Worm (Caenorhabditis elegans): ENCODE results near the gene F25D1.3.

Gene F25D1.3

ce11 chrV:10528500-10528899 lies at the start of gene F25D1.3:
TSS of gene F25D1.3 (plus strand) at chrV:10528724.
- TF ChIP-seq pes-1 (GFP tag; IDR thresholded peaks at IDR 0.05), result no peak
- TF ChIP-seq B0310.2 (tag; optimal IDR thresholded peaks at IDR 0.05), result no peak
- TF ChIP-seq ama-1 (optimal IDR thresholded peaks at IDR 0.05), result no peak
- no peak for TF ChIP-seq hmbx-1 (tag; optimal IDR thresholded peaks at IDR 0.05)
- no peak for TF ChIP-seq sea-1 (GFP tag; conservative IDR thresholded peaks at IDR 0.05)
- no peak for TF ChIP-seq tra-4 (tag; optimal IDR thresholded peaks at IDR 0.05)
- TF ChIP-seq hnd-1 (tag; optimal IDR thresholded peaks at IDR 0.05), result no peak
- TF ChIP-seq ceh-13 (GFP tag; optimal IDR thresholded peaks at IDR 0.05), result no peak
- TF ChIP-seq scrt-1 (GFP tag; IDR thresholded peaks at IDR 0.05), result no peak
- TF ChIP-seq flt-1 (GFP tag; IDR thresholded peaks at IDR 0.05), result no peak
- TF ChIP-seq F13C5.2 (tag; optimal IDR thresholded peaks at IDR 0.05), result no peak
- TF ChIP-seq ets-7 (tag; optimal IDR thresholded peaks at IDR 0.05), result no peak
- no peak for TF ChIP-seq hmg-4 (GFP tag; optimal IDR thresholded peaks at IDR 0.05)
- TF ChIP-seq aly-1 (tag; optimal IDR thresholded peaks at IDR 0.05), result no peak
- no peak for TF ChIP-seq tbx-11 (GFP tag; IDR thresholded peaks at IDR 0.05)
- TF ChIP-seq ceh-36 (tag; optimal IDR thresholded peaks at IDR 0.05), result no peak
- TF ChIP-seq tbx-37 (GFP tag; conservative IDR thresholded peaks at IDR 0.05), result no peak

- no peak for TF ChIP-seq B0310.2 (tag; optimal IDR thresholded peaks at IDR 0.05)
- TF ChIP-seq ets-7 (tag; optimal IDR thresholded peaks at IDR 0.05), result no peak
- no peak for TF ChIP-seq tbx-37 (GFP tag; conservative IDR thresholded peaks at IDR 0.05)
- TF ChIP-seq ceh-13 (GFP tag; optimal IDR thresholded peaks at IDR 0.05), result no peak
- no peak for TF ChIP-seq tbx-11 (GFP tag; IDR thresholded peaks at IDR 0.05)
- TF ChIP-seq sea-1 (GFP tag; conservative IDR thresholded peaks at IDR 0.05), result no peak
- TF ChIP-seq tra-4 (tag; optimal IDR thresholded peaks at IDR 0.05), result no peak
- TF ChIP-seq scrt-1 (GFP tag; IDR thresholded peaks at IDR 0.05), result no peak
- no peak for TF ChIP-seq F13C5.2 (tag; optimal IDR thresholded peaks at IDR 0.05)
- TF ChIP-seq hmbx-1 (tag; optimal IDR thresholded peaks at IDR 0.05), result no peak
- no peak for TF ChIP-seq pes-1 (GFP tag; IDR thresholded peaks at IDR 0.05)
- TF ChIP-seq ama-1 (optimal IDR thresholded peaks at IDR 0.05), result no peak
- TF ChIP-seq aly-1 (tag; optimal IDR thresholded peaks at IDR 0.05), result no peak
Measured at ce11 chrV:10483995-10484394, 44.5 kb upstream of the F25D1.3 start.

- TF ChIP-seq hmbx-1 (tag; optimal IDR thresholded peaks at IDR 0.05), result no peak
- no peak for TF ChIP-seq scrt-1 (GFP tag; IDR thresholded peaks at IDR 0.05)
- no peak for TF ChIP-seq ama-1 (optimal IDR thresholded peaks at IDR 0.05)
- no peak for TF ChIP-seq ceh-13 (GFP tag; optimal IDR thresholded peaks at IDR 0.05)
- TF ChIP-seq tbx-37 (GFP tag; conservative IDR thresholded peaks at IDR 0.05), result no peak
- no peak for TF ChIP-seq tra-4 (tag; optimal IDR thresholded peaks at IDR 0.05)
- TF ChIP-seq ceh-36 (tag; optimal IDR thresholded peaks at IDR 0.05), result no peak
- TF ChIP-seq flt-1 (GFP tag; IDR thresholded peaks at IDR 0.05), result no peak
- no peak for TF ChIP-seq tbx-11 (GFP tag; IDR thresholded peaks at IDR 0.05)
- TF ChIP-seq aly-1 (tag; optimal IDR thresholded peaks at IDR 0.05), result no peak
- TF ChIP-seq B0310.2 (tag; optimal IDR thresholded peaks at IDR 0.05), result no peak
- no peak for TF ChIP-seq hnd-1 (tag; optimal IDR thresholded peaks at IDR 0.05)
- TF ChIP-seq ets-7 (tag; optimal IDR thresholded peaks at IDR 0.05), result no peak
- no peak for TF ChIP-seq pes-1 (GFP tag; IDR thresholded peaks at IDR 0.05)
- no peak for TF ChIP-seq hmg-4 (GFP tag; optimal IDR thresholded peaks at IDR 0.05)
- no peak for TF ChIP-seq F13C5.2 (tag; optimal IDR thresholded peaks at IDR 0.05)
- no peak for TF ChIP-seq sea-1 (GFP tag; conservative IDR thresholded peaks at IDR 0.05)
Measured at ce11 chrV:10484640-10485039, 43.9 kb upstream of the F25D1.3 start, which contains the start of gene Y32F6B.1. TSS of gene Y32F6B.1 (minus strand) at chrV:10484740.

ce11 chrV:10485389-10485788 lies 43.1 kb upstream of the F25D1.3 start:
- TF ChIP-seq B0310.2 (tag; optimal IDR thresholded peaks at IDR 0.05) (no peak), hmg-4 (GFP tag; optimal IDR thresholded peaks at IDR 0.05) (no peak), flt-1 (GFP tag; IDR thresholded peaks at IDR 0.05) (no peak), tra-4 (tag; optimal IDR thresholded peaks at IDR 0.05) (no peak), scrt-1 (GFP tag; IDR thresholded peaks at IDR 0.05) (no peak), pes-1 (GFP tag; IDR thresholded peaks at IDR 0.05) (no peak), hnd-1 (tag; optimal IDR thresholded peaks at IDR 0.05) (no peak), ceh-13 (GFP tag; optimal IDR thresholded peaks at IDR 0.05) (no peak), F13C5.2 (tag; optimal IDR thresholded peaks at IDR 0.05) (no peak), tbx-11 (GFP tag; IDR thresholded peaks at IDR 0.05) (no peak), hmbx-1 (tag; optimal IDR thresholded peaks at IDR 0.05) (no peak), ama-1 (optimal IDR thresholded peaks at IDR 0.05) (no peak), ets-7 (tag; optimal IDR thresholded peaks at IDR 0.05) (no peak), tbx-37 (GFP tag; conservative IDR thresholded peaks at IDR 0.05) (no peak), sea-1 (GFP tag; conservative IDR thresholded peaks at IDR 0.05) (no peak), ceh-36 (tag; optimal IDR thresholded peaks at IDR 0.05) (no peak)

- TF ChIP-seq scrt-1 (GFP tag; IDR thresholded peaks at IDR 0.05) (no peak), pes-1 (GFP tag; IDR thresholded peaks at IDR 0.05) (no peak), ets-7 (tag; optimal IDR thresholded peaks at IDR 0.05) (no peak), tbx-37 (GFP tag; conservative IDR thresholded peaks at IDR 0.05) (no peak), tbx-11 (GFP tag; IDR thresholded peaks at IDR 0.05) (no peak), flt-1 (GFP tag; IDR thresholded peaks at IDR 0.05) (no peak), aly-1 (tag; optimal IDR thresholded peaks at IDR 0.05) (no peak), sea-1 (GFP tag; conservative IDR thresholded peaks at IDR 0.05) (no peak), tra-4 (tag; optimal IDR thresholded peaks at IDR 0.05) (no peak), ceh-13 (GFP tag; optimal IDR thresholded peaks at IDR 0.05) (no peak), hmbx-1 (tag; optimal IDR thresholded peaks at IDR 0.05) (no peak), ceh-36 (tag; optimal IDR thresholded peaks at IDR 0.05) (no peak), hmg-4 (GFP tag; optimal IDR thresholded peaks at IDR 0.05) (no peak), ama-1 (optimal IDR thresholded peaks at IDR 0.05) (no peak), hnd-1 (tag; optimal IDR thresholded peaks at IDR 0.05) (no peak)
Measured at ce11 chrV:10489998-10490397, 38.5 kb upstream of the F25D1.3 start, which contains the start of gene ncx-5. TSS of gene ncx-5 (minus strand) at chrV:10490098.

- TF ChIP-seq hnd-1 (tag; optimal IDR thresholded peaks at IDR 0.05), result no peak
- no peak for TF ChIP-seq ets-7 (tag; optimal IDR thresholded peaks at IDR 0.05)
- no peak for TF ChIP-seq hmbx-1 (tag; optimal IDR thresholded peaks at IDR 0.05)
- no peak for TF ChIP-seq hmg-4 (GFP tag; optimal IDR thresholded peaks at IDR 0.05)
- no peak for TF ChIP-seq aly-1 (tag; optimal IDR thresholded peaks at IDR 0.05)
Measured at ce11 chrV:10491443-10491842, 37.1 kb upstream of the F25D1.3 start, which contains the start of gene aqp-5. TSS of gene aqp-5 (plus strand) at chrV:10491743.

- TF ChIP-seq tbx-11 (GFP tag; IDR thresholded peaks at IDR 0.05) (no peak), ets-7 (tag; optimal IDR thresholded peaks at IDR 0.05) (no peak), B0310.2 (tag; optimal IDR thresholded peaks at IDR 0.05) (no peak), ama-1 (optimal IDR thresholded peaks at IDR 0.05) (no peak), flt-1 (GFP tag; IDR thresholded peaks at IDR 0.05) (no peak), scrt-1 (GFP tag; IDR thresholded peaks at IDR 0.05) (no peak), aly-1 (tag; optimal IDR thresholded peaks at IDR 0.05) (no peak), F13C5.2 (tag; optimal IDR thresholded peaks at IDR 0.05) (no peak), sea-1 (GFP tag; conservative IDR thresholded peaks at IDR 0.05) (no peak), ceh-13 (GFP tag; optimal IDR thresholded peaks at IDR 0.05) (no peak), hmbx-1 (tag; optimal IDR thresholded peaks at IDR 0.05) (no peak), pes-1 (GFP tag; IDR thresholded peaks at IDR 0.05) (no peak), ceh-36 (tag; optimal IDR thresholded peaks at IDR 0.05) (no peak)
Measured at ce11 chrV:10493150-10493549, 35.4 kb upstream of the F25D1.3 start, which contains the start of gene ugt-33. TSS of gene ugt-33 (plus strand) at chrV:10493409.
